Worm (Caenorhabditis elegans) whole organism, L4 larva: ENCODE data around the gene nspb-4.
A peak's percentile ranks its signal among the peaks of the same experiment; 100 is the strongest.

ENCODE experiments used
- D1046.2 ChIP-seq: fragments of 200-800 bp; sonication (Bioruptor generic); IDR thresholded peaks from 2 replicates; pipeline ENCODE4 v1.3.6; 2022; ENCODE audit warnings: missing genetic modification characterization, missing compliant biosample characterization
- F10B5.3 ChIP-seq: sonication (generic microtip); optimal IDR thresholded peaks from 2 replicates; lab custom pipeline; 2016; ENCODE audit warnings: mild to moderate bottlenecking, missing genetic modification characterization, missing compliant biosample characterization
- F37D6.2 ChIP-seq: sonication (generic microtip); optimal IDR thresholded peaks from 2 replicates; lab custom pipeline; 2016; ENCODE audit warnings: mild to moderate bottlenecking, missing genetic modification characterization, missing compliant biosample characterization
- F44E2.7 ChIP-seq: fragments of 200-800 bp; sonication (Bioruptor generic); IDR thresholded peaks from 2 replicates; pipeline ENCODE4 v2.1.2; 2022; ENCODE audit warnings: missing genetic modification characterization, missing compliant biosample characterization
- ZK337.2 ChIP-seq: fragments of 200-800 bp; sonication (Bioruptor generic); IDR thresholded peaks from 2 replicates; pipeline ENCODE4 v1.3.6; 2022; ENCODE audit warnings: missing genetic modification reagents, missing genetic modification characterization, missing compliant biosample characterization
- ZK546.5 ChIP-seq, 2 experiments: sonication (generic microtip); optimal IDR thresholded peaks; 2 replicates each; lab custom pipeline; 2017; ENCODE audit warnings: missing biosample characterization in 2 of 2, missing genetic modification characterization in 2 of 2
- aha-1 ChIP-seq: fragments of 150-350 bp; peaks from one replicate; lab custom pipeline; 2014; ENCODE audit warnings: missing biosample characterization, missing genetic modification characterization
- attf-4 ChIP-seq: sonication (generic microtip); optimal IDR thresholded peaks from 3 replicates; lab custom pipeline; 2017; ENCODE audit warnings: missing biosample characterization, missing genetic modification characterization
- ces-1 ChIP-seq: fragments of 150-350 bp; sonication (generic microtip); optimal IDR thresholded peaks from 4 replicates; lab custom pipeline; 2014; ENCODE audit warnings: missing biosample characterization, missing genetic modification reagents, missing genetic modification characterization
- cey-2 ChIP-seq: sonication (generic microtip); optimal IDR thresholded peaks from 3 replicates; lab custom pipeline; 2017; ENCODE audit warnings: missing genetic modification characterization, mild to moderate bottlenecking, missing compliant biosample characterization, antibody characterized with exemption, borderline replicate concordance; ENCODE audit not compliant: insufficient read depth
- daf-16 ChIP-seq, 3 experiments: sonication (generic microtip); optimal IDR thresholded peaks; 2 replicates each; lab custom pipeline; 2016 to 2017; ENCODE audit warnings: missing genetic modification characterization in 3 of 3, missing genetic modification reagents in 3 of 3, mild to moderate bottlenecking in 2 of 3, missing compliant biosample characterization in 2 of 3, missing biosample characterization in 1 of 3, moderate library complexity in 1 of 3
- dmd-6 ChIP-seq: fragments of 200-800 bp; sonication (Bioruptor generic); IDR thresholded peaks from 2 replicates; pipeline ENCODE4 v1.3.6; 2022; ENCODE audit warnings: missing genetic modification reagents, missing genetic modification characterization, missing compliant biosample characterization
- dmd-8 ChIP-seq: fragments of 200-800 bp; sonication (Bioruptor generic); IDR thresholded peaks from 2 replicates; pipeline ENCODE4 v1.3.6; 2022; ENCODE audit warnings: missing genetic modification characterization, missing compliant biosample characterization
- dpl-1 ChIP-seq: fragments of 150-350 bp; optimal IDR thresholded peaks from 2 replicates; lab custom pipeline; 2014; ENCODE audit warnings: missing biosample characterization, missing genetic modification reagents, missing genetic modification characterization
- dve-1 ChIP-seq: sonication (generic microtip); optimal IDR thresholded peaks from 2 replicates; lab custom pipeline; 2017; ENCODE audit warnings: antibody characterized with exemption, mild to moderate bottlenecking, missing genetic modification characterization, missing compliant biosample characterization; ENCODE audit not compliant: insufficient read depth
- egl-27 ChIP-seq: sonication (generic microtip); optimal IDR thresholded peaks from 3 replicates; lab custom pipeline; 2017; ENCODE audit warnings: missing biosample characterization, missing genetic modification reagents, missing genetic modification characterization
- gei-8 ChIP-seq: fragments of 200-800 bp; sonication (Bioruptor generic); optimal IDR thresholded peaks from 2 replicates; lab custom pipeline; 2018; ENCODE audit warnings: mild to moderate bottlenecking, missing genetic modification characterization, missing compliant biosample characterization
- hlh-11 ChIP-seq: fragments of 200-800 bp; sonication (Bioruptor generic); optimal IDR thresholded peaks from 2 replicates; lab custom pipeline; 2018; ENCODE audit warnings: mild to moderate bottlenecking, missing genetic modification characterization, missing compliant biosample characterization
- hmg-1.1 ChIP-seq: fragments of 200-800 bp; sonication (Bioruptor generic); IDR thresholded peaks from 2 replicates; pipeline ENCODE4 v1.3.6; 2022; ENCODE audit warnings: missing genetic modification reagents, missing genetic modification characterization, missing compliant biosample characterization
- lim-7 ChIP-seq: fragments of 200-800 bp; sonication (Bioruptor generic); IDR thresholded peaks from 2 replicates; pipeline ENCODE4 v1.3.6; 2022; ENCODE audit warnings: missing genetic modification characterization, missing compliant biosample characterization
- lin-1 ChIP-seq: fragments of 200-800 bp; sonication (Bioruptor generic); IDR thresholded peaks from 2 replicates; pipeline ENCODE4 v1.3.6; 2022; ENCODE audit warnings: missing genetic modification reagents, missing genetic modification characterization, missing compliant biosample characterization
- lin-13 ChIP-seq: fragments of 150-350 bp; optimal IDR thresholded peaks from 2 replicates; lab custom pipeline; 2014; ENCODE audit warnings: missing biosample characterization, missing genetic modification reagents, missing genetic modification characterization
- lin-15B ChIP-seq: fragments of 150-350 bp; sonication (generic microtip); optimal IDR thresholded peaks from 3 replicates; lab custom pipeline; 2014; ENCODE audit warnings: missing biosample characterization, missing genetic modification characterization
- lin-29 ChIP-seq: fragments of 200-800 bp; sonication (Bioruptor generic); IDR thresholded peaks from 2 replicates; pipeline ENCODE4 v1.3.6; 2022; ENCODE audit warnings: missing genetic modification reagents, missing genetic modification characterization, missing compliant biosample characterization
- lin-39 ChIP-seq: fragments of 150-350 bp; optimal IDR thresholded peaks from 2 replicates; lab custom pipeline; 2014; ENCODE audit warnings: missing biosample characterization, missing genetic modification reagents, missing genetic modification characterization
- lir-3 ChIP-seq: sonication (generic microtip); optimal IDR thresholded peaks from 2 replicates; lab custom pipeline; 2016; ENCODE audit warnings: mild to moderate bottlenecking, missing genetic modification characterization, missing compliant biosample characterization
- lsy-2 ChIP-seq, 2 experiments: fragments of 150-350 bp in 1 of 2; sonication (generic microtip) in 1 of 2; optimal IDR thresholded peaks; 2 replicates each; lab custom pipeline; 2014 to 2017; ENCODE audit warnings: missing biosample characterization in 2 of 2, missing genetic modification characterization in 2 of 2
- madf-5 ChIP-seq, 2 experiments: fragments of 200-800 bp; sonication (Bioruptor generic); IDR thresholded peaks; 2 replicates each; pipeline ENCODE4 v1.3.6; 2022; ENCODE audit warnings: missing compliant biosample characterization in 2 of 2, missing genetic modification characterization in 2 of 2
- madf-9 ChIP-seq: fragments of 200-800 bp; sonication (Bioruptor generic); conservative IDR thresholded peaks from 2 replicates; pipeline ENCODE4 v1.3.6; 2022; ENCODE audit warnings: missing genetic modification reagents, missing genetic modification characterization, missing compliant biosample characterization
- mdt-29 ChIP-seq: fragments of 200-800 bp; sonication (Bioruptor generic); IDR thresholded peaks from 2 replicates; pipeline ENCODE4 v1.3.6; 2022; ENCODE audit warnings: missing genetic modification reagents, missing genetic modification characterization, missing compliant biosample characterization
- mep-1 ChIP-seq: fragments of 150-350 bp; sonication (generic microtip); optimal IDR thresholded peaks from 3 replicates; lab custom pipeline; 2014; ENCODE audit warnings: missing biosample characterization, missing genetic modification characterization
- nhr-11 ChIP-seq: fragments of 150-350 bp; optimal IDR thresholded peaks from 2 replicates; lab custom pipeline; 2014; ENCODE audit warnings: missing biosample characterization, missing genetic modification characterization
- nhr-111 ChIP-seq: fragments of 200-800 bp; sonication (Bioruptor generic); optimal IDR thresholded peaks from 2 replicates; lab custom pipeline; 2018; ENCODE audit warnings: mild to moderate bottlenecking, missing genetic modification characterization, missing compliant biosample characterization
- nhr-42 ChIP-seq: fragments of 200-800 bp; sonication (Bioruptor generic); IDR thresholded peaks from 2 replicates; pipeline ENCODE4 v1.3.6; 2022; ENCODE audit warnings: missing genetic modification characterization, missing compliant biosample characterization
- nhr-48 ChIP-seq: sonication (generic microtip); optimal IDR thresholded peaks from 2 replicates; lab custom pipeline; 2016; ENCODE audit warnings: mild to moderate bottlenecking, missing genetic modification characterization, missing compliant biosample characterization
- nhr-6 ChIP-seq: fragments of 150-350 bp; optimal IDR thresholded peaks from 2 replicates; lab custom pipeline; 2014; ENCODE audit warnings: missing biosample characterization, missing genetic modification characterization
- pha-4 ChIP-seq, 2 experiments: fragments of 150-350 bp in 1 of 2; fragments of 200-800 bp in 1 of 2; sonication (Bioruptor generic) in 1 of 2; IDR thresholded peaks in 1 of 2; optimal IDR thresholded peaks in 1 of 2; 2 replicates each; pipeline versions ENCODE4 v1.3.6 to Lab custom; 2014 to 2022; ENCODE audit warnings: missing genetic modification characterization in 2 of 2, missing genetic modification reagents in 2 of 2, missing biosample characterization in 1 of 2, missing compliant biosample characterization in 1 of 2
- set-16 ChIP-seq: fragments of 200-800 bp; sonication (Bioruptor generic); IDR thresholded peaks from 2 replicates; pipeline ENCODE4 v1.3.6; 2022; ENCODE audit warnings: missing genetic modification reagents, missing genetic modification characterization, missing compliant biosample characterization
- snpc-1.2 ChIP-seq: fragments of 200-800 bp; sonication (Bioruptor generic); IDR thresholded peaks from 2 replicates; pipeline ENCODE4 v1.3.6; 2022; ENCODE audit warnings: missing genetic modification reagents, missing genetic modification characterization, missing compliant biosample characterization
- spr-1 ChIP-seq: sonication (generic microtip); optimal IDR thresholded peaks from 2 replicates; lab custom pipeline; 2016; ENCODE audit warnings: mild to moderate bottlenecking, missing genetic modification characterization, missing compliant biosample characterization
- tra-1 ChIP-seq: fragments of 200-800 bp; sonication (Bioruptor generic); IDR thresholded peaks from 2 replicates; pipeline ENCODE4 v1.3.6; 2022; ENCODE audit warnings: missing genetic modification reagents, missing genetic modification characterization, missing compliant biosample characterization
- vab-7 ChIP-seq: fragments of 200-800 bp; sonication (Bioruptor generic); IDR thresholded peaks from 2 replicates; pipeline ENCODE4 v1.3.6; 2022; ENCODE audit warnings: missing genetic modification reagents, missing genetic modification characterization, missing compliant biosample characterization
- zfp-2 ChIP-seq: sonication (generic microtip); optimal IDR thresholded peaks from 2 replicates; lab custom pipeline; 2016; ENCODE audit warnings: mild to moderate bottlenecking, missing genetic modification characterization, missing compliant biosample characterization
- zfp-3 ChIP-seq: fragments of 200-800 bp; sonication (Bioruptor generic); conservative IDR thresholded peaks from 2 replicates; pipeline ENCODE4 v1.3.6; 2022; ENCODE audit warnings: missing genetic modification reagents, missing genetic modification characterization, missing compliant biosample characterization
- zip-11 ChIP-seq: fragments of 200-800 bp; sonication (Bioruptor generic); IDR thresholded peaks from 2 replicates; pipeline ENCODE4 v1.3.6; 2022; ENCODE audit warnings: missing genetic modification characterization, missing compliant biosample characterization
- zip-2 ChIP-seq: fragments of 150-350 bp; optimal IDR thresholded peaks from 2 replicates; lab custom pipeline; 2014; ENCODE audit warnings: missing biosample characterization, missing genetic modification characterization

Gene nspb-4

DNA sequence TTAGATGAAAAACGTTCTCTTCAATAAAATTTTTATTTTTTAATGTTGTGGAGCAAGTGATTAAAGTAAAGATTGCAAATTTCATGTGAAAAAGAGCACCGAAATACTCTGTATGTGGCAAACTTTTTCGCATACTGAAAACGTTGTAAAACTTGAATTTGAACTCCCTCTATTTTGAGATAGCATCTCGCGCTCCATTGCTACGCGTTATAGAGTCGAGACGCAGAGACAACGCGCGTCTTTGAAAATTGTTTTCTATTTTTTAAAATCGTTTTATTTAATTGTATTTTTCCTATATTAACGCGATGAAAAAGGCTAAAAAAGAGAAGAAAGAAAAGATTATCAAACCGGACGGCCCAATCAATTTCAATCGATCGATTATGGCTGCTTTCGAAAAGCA, 49.4 kb upstream of the nspb-4 start, which contains the start of gene fan-1 (continued):
- no peak for TF ChIP-seq lin-29 (GFP tag; lab: Robert Waterston, UW)
- TF ChIP-seq ces-1 (GFP tag; lab: Kevin White, UChicago), result no peak
- no peak for TF ChIP-seq nhr-48 (tag; lab: Kevin White, UChicago)
- peak; percentile 51 for TF ChIP-seq hmg-1.1
- no peak for TF ChIP-seq F10B5.3 (tag; lab: Kevin White, UChicago)
- TF ChIP-seq F37D6.2 (tag; lab: Kevin White, UChicago), result peak; percentile 2
- peak; percentile 94 for TF ChIP-seq dpl-1
- no peak for TF ChIP-seq zip-2 (tag; lab: Kevin White, UChicago)
- TF ChIP-seq ZK546.5 (tag; optimal IDR thresholded peaks at IDR 0.05; lab: Kevin White, UChicago), result no peak
- TF ChIP-seq ZK337.2 (GFP tag; lab: Robert Waterston, UW), result no peak
- TF ChIP-seq lir-3 (tag; lab: Kevin White, UChicago), result no peak
- TF ChIP-seq lin-39, result no peak
- TF ChIP-seq attf-4 (tag; lab: Kevin White, UChicago), result no peak
- no peak for TF ChIP-seq F44E2.7 (GFP tag; lab: Robert Waterston, UW)
- TF ChIP-seq lsy-2 (tag; optimal IDR thresholded peaks at IDR 0.05; lab: Kevin White, UChicago), result peak in 1 of 2 experiments; percentile 70
- TF ChIP-seq lim-7 (GFP tag; lab: Robert Waterston, UW), result no peak
- peak; percentile 28 for TF ChIP-seq mep-1
- no peak for TF ChIP-seq zip-11 (GFP tag; lab: Robert Waterston, UW)

DNA sequence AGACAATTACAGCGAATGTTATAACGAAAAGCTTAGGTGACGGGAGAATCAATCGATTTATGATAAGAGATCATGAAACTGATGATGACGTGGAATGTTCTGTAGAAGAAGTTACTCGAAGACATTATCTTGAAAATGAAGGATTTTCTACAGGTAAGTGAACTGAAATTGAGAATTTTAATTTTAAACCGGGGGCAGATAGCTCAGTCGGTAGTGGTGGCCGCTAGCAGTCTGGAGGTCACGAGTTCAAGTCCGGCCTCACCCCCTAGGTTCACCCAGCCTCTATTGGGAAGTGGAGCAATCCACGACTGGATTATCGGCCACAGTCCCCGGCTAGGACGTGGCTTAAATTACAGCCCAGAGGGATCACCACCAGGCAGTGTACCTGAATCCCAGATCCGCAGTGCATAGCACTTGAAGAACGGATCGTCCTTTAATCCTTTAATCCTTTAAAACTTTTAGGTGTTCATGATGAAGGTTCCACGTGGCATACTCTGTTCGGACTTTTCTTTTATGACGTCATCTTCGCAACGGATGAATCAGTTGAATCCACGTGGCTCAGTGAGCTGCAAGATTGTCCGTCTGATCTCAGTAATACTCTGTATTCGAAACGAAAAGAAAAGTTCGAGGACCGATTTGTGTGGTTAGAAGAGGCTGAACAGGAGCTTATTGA, 46.5 kb upstream of the nspb-4 start:
- TF ChIP-seq set-16 (peak; percentile 11; the same call in 1 of the 2 replicates), snpc-1.2 (GFP tag; lab: Robert Waterston, UW) (peak; percentile 59; the same call in 1 of the 2 replicates)

DNA sequence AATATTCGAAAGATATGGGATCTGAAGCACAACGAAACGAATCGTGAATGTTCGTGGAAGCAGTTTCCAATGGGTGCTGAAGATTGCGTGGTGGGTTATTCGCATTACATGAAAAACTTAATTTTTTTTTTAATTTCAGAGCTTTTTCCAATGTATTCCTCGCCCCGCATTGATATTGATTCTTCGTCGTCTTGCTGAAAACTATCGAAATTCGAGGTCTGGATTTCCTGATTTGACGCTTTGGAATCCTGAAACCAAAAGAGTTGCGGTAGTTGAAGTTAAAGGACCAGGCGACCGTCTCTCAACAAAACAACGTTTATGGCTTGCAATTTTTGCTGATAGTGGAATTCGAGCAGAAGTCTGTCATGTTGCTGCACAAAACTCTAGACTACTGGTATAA, 46.0 kb upstream of the nspb-4 start:
- TF ChIP-seq madf-9 (no peak), F10B5.3 (tag; lab: Kevin White, UChicago) (no peak), nhr-42 (0 out of 2 replicates have a peak, but pooled peaks have one; percentile 15), hlh-11 (peak; percentile 11), zfp-3 (GFP tag; lab: Robert Waterston, UW) (no peak), mep-1 (no peak), tra-1 (GFP tag; lab: Robert Waterston, UW) (no peak), madf-5 (GFP tag; IDR thresholded peaks at IDR 0.05; lab: Robert Waterston, UW) (no peak), egl-27 (tag; lab: Kevin White, UChicago) (no peak), gei-8 (no peak), dve-1 (tag; lab: Kevin White, UChicago) (peak; percentile 1), dmd-8 (no peak), D1046.2 (GFP tag; lab: Robert Waterston, UW) (no peak), nhr-11 (tag; lab: Kevin White, UChicago) (no peak), nhr-6 (tag; lab: Kevin White, UChicago) (no peak), aha-1 (tag; lab: Kevin White, UChicago) (no peak), daf-16 (GFP tag; optimal IDR thresholded peaks at IDR 0.05; lab: Kevin White, UChicago) (no peak), daf-16 (tag; optimal IDR thresholded peaks at IDR 0.05; lab: Kevin White, UChicago) (peak; percentile 79), lim-7 (GFP tag; lab: Robert Waterston, UW) (no peak), zfp-2 (no peak), cey-2 (tag; lab: Kevin White, UChicago) (no peak), mdt-29 (GFP tag; lab: Robert Waterston, UW) (0 out of 2 replicates have a peak, but pooled peaks have one; percentile 18), nhr-111 (no peak), spr-1 (tag; lab: Kevin White, UChicago) (no peak), lin-13 (GFP tag; lab: Kevin White, UChicago) (no peak), pha-4 (GFP tag; IDR thresholded peaks at IDR 0.05; lab: Robert Waterston, UW) (no peak), pha-4 (tag; optimal IDR thresholded peaks at IDR 0.05; lab: Kevin White, UChicago) (no peak), ZK546.5 (tag; optimal IDR thresholded peaks at IDR 0.05; lab: Kevin White, UChicago) (no peak), vab-7 (GFP tag; lab: Robert Waterston, UW) (no peak), F37D6.2 (tag; lab: Kevin White, UChicago) (no peak), lin-1 (no peak), dmd-6 (GFP tag; lab: Robert Waterston, UW) (no peak), lin-15B (tag; lab: Kevin White, UChicago) (no peak)
